Fruit fly (Drosophila melanogaster) whole organism, adult: ENCODE measurements around the gene CG8774.

Experiments
- CG11617 ChIP-seq: fragments of 200-800 bp; sonication (Bioruptor generic); optimal IDR thresholded peaks from 2 replicates; lab custom pipeline; 2017; ENCODE audit warnings: mild to moderate bottlenecking, missing biosample characterization, missing genetic modification reagents, missing genetic modification characterization
- CG12768 ChIP-seq: fragments of 200-800 bp; sonication (Bioruptor generic); optimal IDR thresholded peaks from 2 replicates; lab custom pipeline; 2017; ENCODE audit warnings: missing biosample characterization, missing genetic modification characterization, mild to moderate bottlenecking, moderate library complexity, missing genetic modification reagents

DNA sequence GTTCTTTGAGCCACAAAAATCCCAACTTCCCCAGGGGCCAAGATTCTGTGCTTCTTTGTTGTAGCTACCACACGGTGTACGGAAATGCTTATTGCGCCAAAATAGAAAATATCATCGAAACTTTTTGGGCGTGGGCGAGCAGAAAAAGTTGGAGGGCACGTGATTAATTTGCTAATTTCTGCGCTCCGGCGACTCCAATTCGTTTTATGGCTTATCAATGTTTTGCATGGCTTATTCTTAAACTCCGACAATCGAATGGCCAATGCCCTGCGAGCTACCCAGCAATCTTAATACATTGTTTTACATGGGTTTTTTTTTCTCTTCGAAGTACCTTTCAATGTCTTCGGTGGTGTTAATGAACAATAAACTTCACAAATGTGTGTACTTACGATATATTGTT, 23.1 kb upstream of the CG8774 start:
- TF ChIP-seq CG12768 (GFP tag; lab: Kevin White, UChicago) (no peak), CG11617 (no peak)
